Worm (Caenorhabditis elegans) whole organism, L4 larva: Measurements from ENCODE around the gene F42A9.9.

ENCODE experiments used
- Y75B8A.6 ChIP-seq: fragments of 200-800 bp; sonication (Bioruptor generic); IDR thresholded peaks from 2 replicates; pipeline ENCODE4 v1.3.6; 2022; ENCODE audit warnings: missing genetic modification reagents, missing genetic modification characterization, missing compliant biosample characterization
- ZK337.2 ChIP-seq: fragments of 200-800 bp; sonication (Bioruptor generic); IDR thresholded peaks from 2 replicates; pipeline ENCODE4 v1.3.6; 2022; ENCODE audit warnings: missing genetic modification reagents, missing genetic modification characterization, missing compliant biosample characterization
- ZK546.5 ChIP-seq, 2 experiments: sonication (generic microtip); optimal IDR thresholded peaks; 2 replicates each; lab custom pipeline; 2017; ENCODE audit warnings: missing biosample characterization in 2 of 2, missing genetic modification characterization in 2 of 2
- aly-2 ChIP-seq: sonication (generic microtip); optimal IDR thresholded peaks from 2 replicates; lab custom pipeline; 2018; ENCODE audit warnings: missing biosample characterization, missing genetic modification characterization
- attf-4 ChIP-seq: sonication (generic microtip); optimal IDR thresholded peaks from 3 replicates; lab custom pipeline; 2017; ENCODE audit warnings: missing biosample characterization, missing genetic modification characterization
- ceh-32 ChIP-seq: sonication (generic microtip); optimal IDR thresholded peaks from 2 replicates; lab custom pipeline; 2016; ENCODE audit warnings: mild to moderate bottlenecking, missing genetic modification characterization, missing compliant biosample characterization; ENCODE audit not compliant: poor library complexity
- ctbp-1 ChIP-seq: fragments of 200-800 bp; sonication (Bioruptor generic); IDR thresholded peaks from 2 replicates; pipeline ENCODE4 v1.3.6; 2022; ENCODE audit warnings: missing genetic modification reagents, missing genetic modification characterization, missing compliant biosample characterization
- dmd-8 ChIP-seq: fragments of 200-800 bp; sonication (Bioruptor generic); IDR thresholded peaks from 2 replicates; pipeline ENCODE4 v1.3.6; 2022; ENCODE audit warnings: missing genetic modification characterization, missing compliant biosample characterization
- lin-29 ChIP-seq: fragments of 200-800 bp; sonication (Bioruptor generic); IDR thresholded peaks from 2 replicates; pipeline ENCODE4 v1.3.6; 2022; ENCODE audit warnings: missing genetic modification reagents, missing genetic modification characterization, missing compliant biosample characterization
- mep-1 ChIP-seq: fragments of 150-350 bp; sonication (generic microtip); optimal IDR thresholded peaks from 3 replicates; lab custom pipeline; 2014; ENCODE audit warnings: missing biosample characterization, missing genetic modification characterization
- nhr-10 ChIP-seq: fragments of 150-350 bp; optimal IDR thresholded peaks from 2 replicates; lab custom pipeline; 2014; ENCODE audit warnings: missing biosample characterization, missing genetic modification characterization
- nhr-42 ChIP-seq: fragments of 200-800 bp; sonication (Bioruptor generic); IDR thresholded peaks from 2 replicates; pipeline ENCODE4 v1.3.6; 2022; ENCODE audit warnings: missing genetic modification characterization, missing compliant biosample characterization
- pqm-1 ChIP-seq: sonication (generic microtip); optimal IDR thresholded peaks from 2 replicates; lab custom pipeline; 2017; ENCODE audit warnings: missing biosample characterization, missing genetic modification characterization
- sdz-12 ChIP-seq: fragments of 200-800 bp; sonication (Bioruptor generic); optimal IDR thresholded peaks from 2 replicates; lab custom pipeline; 2018; ENCODE audit warnings: mild to moderate bottlenecking, missing genetic modification characterization, missing compliant biosample characterization
- skn-1 ChIP-seq: fragments of 150-350 bp; optimal IDR thresholded peaks from 2 replicates; lab custom pipeline; 2014; ENCODE audit warnings: missing biosample characterization, missing genetic modification characterization

Gene F42A9.9

ce11 chrIV:8595767-8596166 is 42.9 kb downstream of the F42A9.9 start, which contains the start of gene clec-181:
clec-181 (plus strand) TSS chrIV:8596067.
- no peak for TF ChIP-seq ZK546.5 (tag; optimal IDR thresholded peaks at IDR 0.05; lab: Kevin White, UChicago)
- TF ChIP-seq aly-2 (tag; lab: Kevin White, UChicago), result no peak
- TF ChIP-seq mep-1 (tag; lab: Kevin White, UChicago), result no peak
- TF ChIP-seq attf-4 (tag; lab: Kevin White, UChicago), result no peak
- no peak for TF ChIP-seq ZK337.2 (GFP tag; lab: Robert Waterston, UW)
- no peak for TF ChIP-seq dmd-8
- TF ChIP-seq skn-1 (tag; lab: Kevin White, UChicago), result no peak
- TF ChIP-seq nhr-42 (GFP tag; lab: Robert Waterston, UW), result no peak
- TF ChIP-seq pqm-1 (tag; lab: Kevin White, UChicago), result no peak
- TF ChIP-seq, all 104 proteins: peak for 0

- no peak for TF ChIP-seq ctbp-1
- TF ChIP-seq ceh-32 (tag; lab: Kevin White, UChicago), result no peak
- no peak for TF ChIP-seq sdz-12 (GFP tag; lab: Kevin White, UChicago)
- no peak for TF ChIP-seq Y75B8A.6 (GFP tag; lab: Robert Waterston, UW)
- TF ChIP-seq nhr-10, result no peak
- TF ChIP-seq lin-29 (GFP tag; lab: Robert Waterston, UW), result no peak
These were observed 43.3 kb downstream of the F42A9.9 start, which contains the start of gene Y59H11AR.3 for ce11 chrIV:8595317-8595716. Y59H11AR.3 (minus strand) TSS chrIV:8595417.
